Fruit fly (Drosophila melanogaster): Measurements from ENCODE around the gene Btk.

The Btk gene

DNA sequence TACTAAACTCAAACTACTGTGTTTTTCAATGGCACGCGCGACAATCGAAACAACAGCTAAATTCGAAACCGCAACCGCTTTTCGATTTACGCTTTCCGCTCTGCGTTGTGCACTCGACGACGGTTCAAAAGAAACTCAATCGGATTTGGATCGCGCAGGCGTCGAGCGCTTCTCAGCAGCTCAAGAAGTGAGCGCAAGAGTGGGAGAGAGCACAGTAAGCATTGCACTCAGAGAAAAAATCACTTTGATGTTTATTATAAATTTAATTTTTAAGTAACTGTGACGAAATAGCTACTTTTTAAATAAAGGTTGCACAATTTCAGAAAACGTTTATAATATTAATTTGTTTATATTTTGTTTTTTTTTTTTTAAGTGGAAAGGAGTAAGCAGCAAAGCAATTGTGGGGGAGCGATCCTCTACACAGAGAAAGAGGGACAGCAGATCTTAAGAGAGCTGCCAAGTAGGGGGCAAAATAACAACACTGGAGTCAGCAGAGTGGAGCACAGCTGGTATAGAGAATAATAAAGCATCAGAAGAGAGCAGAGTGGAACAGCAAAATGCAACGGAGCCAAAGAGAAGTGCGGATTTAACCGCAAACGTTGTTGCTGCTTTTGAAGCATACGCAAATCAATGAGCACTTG is 23.2 kb downstream of the Btk start (continued):
- peak; percentile 90 for TF ChIP-seq Hand (GFP tag; optimal IDR thresholded peaks at IDR 0.05)
- peak; percentile 99 for TF ChIP-seq gsb-n (tag; optimal IDR thresholded peaks at IDR 0.05)
- peak; percentile 61 for TF ChIP-seq CG9797 (GFP tag; optimal IDR thresholded peaks at IDR 0.05)
- peak; percentile 63 for TF ChIP-seq hkb (optimal IDR thresholded peaks at IDR 0.05)
- TF ChIP-seq hkb (GFP tag; IDR thresholded peaks at IDR 0.05) = peak; percentile 99
- TF ChIP-seq dpn (GFP tag; optimal IDR thresholded peaks at IDR 0.05) = peak; percentile 93 to 97
- TF ChIP-seq Antp (GFP tag; optimal IDR thresholded peaks at IDR 0.05) = peak; percentile 58
- peak; percentile 97 for TF ChIP-seq z (GFP tag; IDR thresholded peaks at IDR 0.05)
- no peak for TF ChIP-seq CG8478 (optimal IDR thresholded peaks at IDR 0.05)
- peak; percentile 96 for TF ChIP-seq Hmr (GFP tag; optimal IDR thresholded peaks at IDR 0.05)
- peak; percentile 89 for TF ChIP-seq Dad (GFP tag; optimal IDR thresholded peaks at IDR 0.05)
- TF ChIP-seq CHES-1-like (GFP tag; optimal IDR thresholded peaks at IDR 0.05) = peak; percentile 82
- TF ChIP-seq toy (GFP tag; IDR thresholded peaks at IDR 0.05) = peak; percentile 94
- peak; percentile 97 for TF ChIP-seq Oaz (GFP tag; IDR thresholded peaks at IDR 0.05)
- no peak for TF ChIP-seq HLH4C (GFP tag; IDR thresholded peaks at IDR 0.05; ENCODE audit: partially characterized antibody)
- peak; percentile 78 for TF ChIP-seq Deaf1 (tag; optimal IDR thresholded peaks at IDR 0.05)
- TF ChIP-seq CG9215 (GFP tag; IDR thresholded peaks at IDR 0.05) = peak; percentile 93
- TF ChIP-seq psq (GFP tag; optimal IDR thresholded peaks at IDR 0.05) = peak; percentile 93
- TF ChIP-seq br (optimal IDR thresholded peaks at IDR 0.05) = no peak
- peak; percentile 97 for TF ChIP-seq Rx (GFP tag; IDR thresholded peaks at IDR 0.05)
- peak; percentile 79 for TF ChIP-seq tx (GFP tag; optimal IDR thresholded peaks at IDR 0.05)
- TF ChIP-seq kni (GFP tag; optimal IDR thresholded peaks at IDR 0.05) = peak; percentile 93
- TF ChIP-seq chm (GFP tag; IDR thresholded peaks at IDR 0.05) = peak; percentile 99
- TF ChIP-seq NfI (GFP tag; optimal IDR thresholded peaks at IDR 0.05) = peak; percentile 94
- TF ChIP-seq Hmx (GFP tag; optimal IDR thresholded peaks at IDR 0.05) = no peak
- TF ChIP-seq CG9609 (GFP tag; optimal IDR thresholded peaks at IDR 0.05) = peak; percentile 72
- TF ChIP-seq Scr (GFP tag; IDR thresholded peaks at IDR 0.05; ENCODE audit: partially characterized antibody) = no peak
- peak; percentile 88 for TF ChIP-seq CG16863 (GFP tag; optimal IDR thresholded peaks at IDR 0.05)
- peak; percentile 97 for TF ChIP-seq CG18476 (GFP tag; optimal IDR thresholded peaks at IDR 0.05)
- peak; percentile 0 for TF ChIP-seq BEAF-32 (GFP tag; optimal IDR thresholded peaks at IDR 0.05)
- peak; percentile 98 for TF ChIP-seq bowl (GFP tag; IDR thresholded peaks at IDR 0.05)
- peak; percentile 95 for TF ChIP-seq wdn (GFP tag; IDR thresholded peaks at IDR 0.05)
- TF ChIP-seq schlank (tag; optimal IDR thresholded peaks at IDR 0.05) = peak; percentile 79
- peak; percentile 93 for TF ChIP-seq fd64A (GFP tag; optimal IDR thresholded peaks at IDR 0.05)
- TF ChIP-seq CG30403 (GFP tag; optimal IDR thresholded peaks at IDR 0.05) = peak; percentile 99
- TF ChIP-seq lilli (GFP tag; optimal IDR thresholded peaks at IDR 0.05) = peak; percentile 97
- TF ChIP-seq Opbp (GFP tag; IDR thresholded peaks at IDR 0.05; ENCODE audit: partially characterized antibody) = 0 out of 3 replicates have a peak, but pooled peaks have one; percentile 44
- peak; percentile 81 for TF ChIP-seq CG1792 (GFP tag; optimal IDR thresholded peaks at IDR 0.05)
- peak; percentile 94 for TF ChIP-seq CG12155 (GFP tag; optimal IDR thresholded peaks at IDR 0.05)
- peak; percentile 99 for TF ChIP-seq gem (tag; optimal IDR thresholded peaks at IDR 0.05)
- peak; percentile 96 for TF ChIP-seq klu (GFP tag; IDR thresholded peaks at IDR 0.05)
- peak; percentile 69 for TF ChIP-seq CG7928 (GFP tag; optimal IDR thresholded peaks at IDR 0.05)
- peak; percentile 99 for TF ChIP-seq CG1602 (GFP tag; optimal IDR thresholded peaks at IDR 0.05)
- TF ChIP-seq lbe (GFP tag; optimal IDR thresholded peaks at IDR 0.05) = peak; percentile 99
- peak; percentile 85 for TF ChIP-seq CG18011 (GFP tag; optimal IDR thresholded peaks at IDR 0.05)
- TF ChIP-seq gt (GFP tag; IDR thresholded peaks at IDR 0.05) = peak; percentile 97
- peak; percentile 94 for TF ChIP-seq NC2β (GFP tag; optimal IDR thresholded peaks at IDR 0.05)
- TF ChIP-seq onecut (GFP tag; IDR thresholded peaks at IDR 0.05) = peak; percentile 96
- peak in 1 of 2 experiments; percentile 97 for TF ChIP-seq eve (GFP tag; optimal IDR thresholded peaks at IDR 0.05)
- peak; percentile 99 for TF ChIP-seq dysf (GFP tag; IDR thresholded peaks at IDR 0.05)
- TF ChIP-seq CG10274 (GFP tag; optimal IDR thresholded peaks at IDR 0.05) = peak; percentile 89

Data from whole organism, embryonic.